Worm (Caenorhabditis elegans): ENCODE results near the gene hrg-9.
A peak's percentile ranks its signal among the peaks of the same experiment; 100 is the strongest.

DNA sequence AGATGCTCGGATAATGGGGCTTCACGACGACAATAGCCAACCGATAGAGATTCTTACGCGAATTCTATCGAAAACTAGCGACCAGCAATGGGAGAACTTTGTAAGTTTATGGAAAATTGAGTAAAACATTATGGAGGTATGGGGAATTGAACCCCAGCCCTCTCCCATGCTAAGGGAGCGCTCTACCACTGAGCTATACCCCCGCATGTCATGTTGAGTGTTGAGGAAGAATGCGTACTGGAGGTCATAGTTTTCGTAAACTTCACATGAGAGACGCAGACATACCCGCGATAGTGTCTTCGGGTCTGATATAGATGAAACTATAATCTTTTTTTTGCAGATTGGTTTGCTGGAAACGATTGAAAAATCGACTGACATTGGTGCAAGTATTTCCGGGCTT lies 40.2 kb upstream of the hrg-9 start:
- peak; percentile 86 for TF ChIP-seq ets-7 (tag; optimal IDR thresholded peaks at IDR 0.05)
- no peak for TF ChIP-seq ama-1 (optimal IDR thresholded peaks at IDR 0.05)
- peak; percentile 89 for TF ChIP-seq sea-1 (GFP tag; conservative IDR thresholded peaks at IDR 0.05)
- peak; percentile 86 for TF ChIP-seq B0310.2 (tag; optimal IDR thresholded peaks at IDR 0.05)
- peak; percentile 83 for TF ChIP-seq tbx-37 (GFP tag; conservative IDR thresholded peaks at IDR 0.05)
- TF ChIP-seq pes-1 (GFP tag; IDR thresholded peaks at IDR 0.05): peak; percentile 92
- peak; percentile 70 for TF ChIP-seq F13C5.2 (tag; optimal IDR thresholded peaks at IDR 0.05)
- TF ChIP-seq ceh-36 (tag; optimal IDR thresholded peaks at IDR 0.05): peak; percentile 84
- peak; percentile 8 for TF ChIP-seq tra-4 (tag; optimal IDR thresholded peaks at IDR 0.05)
- TF ChIP-seq aly-1 (tag; optimal IDR thresholded peaks at IDR 0.05): peak; percentile 88
- TF ChIP-seq hmbx-1 (tag; optimal IDR thresholded peaks at IDR 0.05): peak; percentile 68
- peak; percentile 91 for TF ChIP-seq scrt-1 (GFP tag; IDR thresholded peaks at IDR 0.05)
- peak; percentile 88 for TF ChIP-seq hmg-4 (GFP tag; optimal IDR thresholded peaks at IDR 0.05)

Measured in whole organism, early embryonic.